Fruit fly (Drosophila melanogaster): Measurements from ENCODE around the gene CG13127.

DNA sequence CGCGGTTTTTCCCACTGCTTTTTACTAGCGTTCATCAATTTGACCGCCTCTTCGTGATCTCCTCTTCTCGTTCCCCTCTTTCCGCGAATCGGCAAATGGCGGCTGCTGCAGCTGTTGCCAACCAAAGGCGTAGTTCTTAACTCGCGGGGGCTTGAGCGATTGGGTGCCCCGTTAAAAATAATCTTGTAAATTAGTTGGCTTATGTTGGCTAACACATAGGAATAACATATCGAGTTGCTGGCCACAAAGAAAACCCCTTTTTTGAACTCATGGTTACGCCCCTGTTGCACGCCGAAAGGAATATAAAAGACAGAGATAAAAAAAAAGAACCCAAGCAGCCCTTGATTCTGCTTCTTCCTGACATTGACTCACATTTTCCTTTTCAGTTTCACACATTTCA, 30.8 kb downstream of the CG13127 start:
- no peak for TF ChIP-seq EcR (GFP tag; optimal IDR thresholded peaks at IDR 0.05)
- no peak for TF ChIP-seq usp (GFP tag; optimal IDR thresholded peaks at IDR 0.05)
- no peak for TF ChIP-seq pan (optimal IDR thresholded peaks at IDR 0.05)
- TF ChIP-seq psq (optimal IDR thresholded peaks at IDR 0.05) = no peak
- TF ChIP-seq Dll (optimal IDR thresholded peaks at IDR 0.05) = no peak
